Worm (Caenorhabditis elegans) whole organism, L2 larva: Measurements from ENCODE around the gene hosl-1.
"Not testable (repeated sequence)": the region's sequence is repeated elsewhere in the genome, so short reads cannot be mapped to it uniquely, and the experiment has no call there.

Experiments
- C34F6.9 ChIP-seq: fragments of 150-350 bp; optimal IDR thresholded peaks from 2 replicates; lab custom pipeline; 2014; ENCODE audit warnings: missing biosample characterization, missing genetic modification characterization
- F13H6.1 ChIP-seq: sonication (generic microtip); optimal IDR thresholded peaks from 2 replicates; lab custom pipeline; 2016; ENCODE audit warnings: missing genetic modification characterization, missing compliant biosample characterization
- Y55F3AM.14 ChIP-seq: fragments of 200-800 bp; sonication (Bioruptor generic); optimal IDR thresholded peaks from 2 replicates; lab custom pipeline; 2018; ENCODE audit warnings: mild to moderate bottlenecking, missing genetic modification characterization, missing compliant biosample characterization
- ama-1 ChIP-seq: fragments of 150-350 bp; optimal IDR thresholded peaks from 2 replicates; lab custom pipeline; 2018; ENCODE audit warnings: inconsistent platforms
- blmp-1 ChIP-seq: sonication (generic microtip); optimal IDR thresholded peaks from 2 replicates; lab custom pipeline; 2017; ENCODE audit warnings: missing genetic modification characterization, mild to moderate bottlenecking, missing compliant biosample characterization, antibody characterized with exemption, moderate library complexity; ENCODE audit not compliant: insufficient read depth
- ceh-16 ChIP-seq: fragments of 150-350 bp; optimal IDR thresholded peaks from 2 replicates; lab custom pipeline; 2014; ENCODE audit warnings: missing biosample characterization, missing genetic modification characterization
- crh-2 ChIP-seq: sonication (generic microtip); optimal IDR thresholded peaks from 2 replicates; lab custom pipeline; 2017; ENCODE audit warnings: missing biosample characterization, missing genetic modification characterization
- dmd-4 ChIP-seq: sonication (generic microtip); optimal IDR thresholded peaks from 2 replicates; lab custom pipeline; 2017; ENCODE audit warnings: missing biosample characterization, missing genetic modification characterization
- elt-3 ChIP-seq: sonication (generic microtip); optimal IDR thresholded peaks from 2 replicates; lab custom pipeline; 2017; ENCODE audit warnings: missing biosample characterization, missing genetic modification characterization
- fos-1 ChIP-seq: fragments of 150-350 bp; optimal IDR thresholded peaks from 2 replicates; lab custom pipeline; 2014; ENCODE audit warnings: missing biosample characterization, missing genetic modification characterization
- gmeb-1 ChIP-seq: fragments of 150-350 bp; optimal IDR thresholded peaks from 2 replicates; lab custom pipeline; 2014; ENCODE audit warnings: missing biosample characterization, missing genetic modification characterization
- lin-13 ChIP-seq: fragments of 150-350 bp; optimal IDR thresholded peaks from 2 replicates; lab custom pipeline; 2014; ENCODE audit warnings: missing biosample characterization, missing genetic modification reagents, missing genetic modification characterization
- lin-39 ChIP-seq: fragments of 150-350 bp; optimal IDR thresholded peaks from 2 replicates; lab custom pipeline; 2014; ENCODE audit warnings: missing biosample characterization, missing genetic modification reagents, missing genetic modification characterization
- lsy-2 ChIP-seq, 2 experiments: fragments of 150-350 bp in 1 of 2; sonication (generic microtip) in 1 of 2; optimal IDR thresholded peaks; 2 replicates each; lab custom pipeline; 2014 to 2017; ENCODE audit warnings: missing biosample characterization in 2 of 2, missing genetic modification characterization in 2 of 2
- mab-5 ChIP-seq: fragments of 150-350 bp; optimal IDR thresholded peaks from 2 replicates; lab custom pipeline; 2014; ENCODE audit warnings: missing biosample characterization, missing genetic modification characterization
- mbf-1 ChIP-seq: sonication (generic microtip); optimal IDR thresholded peaks from 2 replicates; lab custom pipeline; 2017; ENCODE audit warnings: missing biosample characterization, missing genetic modification characterization
- mdl-1 ChIP-seq, 2 experiments: fragments of 150-350 bp in 1 of 2; sonication (generic microtip) in 1 of 2; optimal IDR thresholded peaks; 2 replicates each; lab custom pipeline; 2017; ENCODE audit warnings: missing biosample characterization in 2 of 2, missing genetic modification characterization in 2 of 2
- nhr-129 ChIP-seq: fragments of 150-350 bp; optimal IDR thresholded peaks from 2 replicates; lab custom pipeline; 2014; ENCODE audit warnings: missing biosample characterization, missing genetic modification characterization
- nhr-21 ChIP-seq: fragments of 150-350 bp; optimal IDR thresholded peaks from 2 replicates; lab custom pipeline; 2014; ENCODE audit warnings: missing biosample characterization, missing genetic modification characterization
- nhr-23 ChIP-seq: fragments of 150-350 bp; optimal IDR thresholded peaks from 2 replicates; lab custom pipeline; 2014; ENCODE audit warnings: missing biosample characterization, missing genetic modification reagents, missing genetic modification characterization
- nhr-237 ChIP-seq: fragments of 150-350 bp; optimal IDR thresholded peaks from 2 replicates; lab custom pipeline; 2014; ENCODE audit warnings: missing biosample characterization, missing genetic modification characterization
- nhr-25 ChIP-seq: fragments of 150-350 bp; sonication (generic microtip); optimal IDR thresholded peaks from 3 replicates; lab custom pipeline; 2014; ENCODE audit warnings: missing biosample characterization, missing genetic modification characterization
- nhr-6 ChIP-seq: fragments of 150-350 bp; optimal IDR thresholded peaks from 2 replicates; lab custom pipeline; 2014; ENCODE audit warnings: missing biosample characterization, missing genetic modification characterization
- sma-3 ChIP-seq: sonication (generic microtip); optimal IDR thresholded peaks from 2 replicates; lab custom pipeline; 2016; ENCODE audit warnings: missing genetic modification reagents, missing genetic modification characterization, missing compliant biosample characterization
- sma-9 ChIP-seq, 2 experiments: fragments of 150-350 bp in 1 of 2; sonication (generic microtip) in 1 of 2; optimal IDR thresholded peaks; 2 replicates each; lab custom pipeline; 2014 to 2016; ENCODE audit warnings: missing genetic modification characterization in 2 of 2, mild to moderate bottlenecking in 1 of 2, missing biosample characterization in 1 of 2, missing compliant biosample characterization in 1 of 2, missing genetic modification reagents in 1 of 2, moderate library complexity in 1 of 2
- snpc-4 ChIP-seq: fragments of 150-350 bp; optimal IDR thresholded peaks from 2 replicates; lab custom pipeline; 2014; ENCODE audit warnings: missing biosample characterization, missing genetic modification characterization
- unc-39 ChIP-seq: fragments of 150-350 bp; optimal IDR thresholded peaks from 2 replicates; lab custom pipeline; 2014; ENCODE audit warnings: missing biosample characterization, missing genetic modification characterization
- unc-55 ChIP-seq: fragments of 150-350 bp; sonication (generic microtip); optimal IDR thresholded peaks from 3 replicates; lab custom pipeline; 2014; ENCODE audit warnings: missing biosample characterization, missing genetic modification reagents, missing genetic modification characterization
- unc-62 ChIP-seq: fragments of 150-350 bp; optimal IDR thresholded peaks from 2 replicates; lab custom pipeline; 2014; ENCODE audit warnings: missing biosample characterization, missing genetic modification reagents, missing genetic modification characterization
- zag-1 ChIP-seq: fragments of 150-350 bp; optimal IDR thresholded peaks from 2 replicates; lab custom pipeline; 2014; ENCODE audit warnings: missing biosample characterization, missing genetic modification characterization
- ztf-11 ChIP-seq: sonication (generic microtip); optimal IDR thresholded peaks from 2 replicates; lab custom pipeline; 2017; ENCODE audit warnings: missing biosample characterization, missing genetic modification characterization
- ztf-4 ChIP-seq: fragments of 150-350 bp; optimal IDR thresholded peaks from 2 replicates; lab custom pipeline; 2014; ENCODE audit warnings: missing biosample characterization, missing genetic modification characterization

Gene hosl-1

ce11 chrX:4604185-4604584 is 32.7 kb upstream of the hosl-1 start:
- TF ChIP-seq unc-55 (GFP tag; lab: Kevin White, UChicago) (no peak), ama-1 (lab: Kevin White, UChicago) (no peak), nhr-25 (tag; lab: Kevin White, UChicago) (no peak), zag-1 (tag; lab: Kevin White, UChicago) (no peak), gmeb-1 (no peak), mbf-1 (tag; lab: Kevin White, UChicago) (no peak)

- TF ChIP-seq blmp-1 (tag; lab: Kevin White, UChicago) = no peak
- TF ChIP-seq lin-39 (tag; lab: Kevin White, UChicago) = no peak
- TF ChIP-seq gmeb-1 = no peak
- no peak for TF ChIP-seq snpc-4
- TF ChIP-seq dmd-4 = no peak
- no peak for TF ChIP-seq sma-9 (GFP tag; optimal IDR thresholded peaks at IDR 0.05; lab: Kevin White, UChicago)
- TF ChIP-seq sma-9 (tag; optimal IDR thresholded peaks at IDR 0.05; lab: Kevin White, UChicago) = no peak
- no peak for TF ChIP-seq fos-1 (tag; lab: Kevin White, UChicago)
These were observed 31.1 kb upstream of the hosl-1 start, which contains the start of gene spat-3 for ce11 chrX:4605828-4606227. spat-3 (minus strand) TSS chrX:4605928.

- TF ChIP-seq Y55F3AM.14 (GFP tag; lab: Kevin White, UChicago) (peak; percentile 96), nhr-21 (tag; lab: Kevin White, UChicago) (peak; percentile 44), nhr-129 (tag; lab: Kevin White, UChicago) (peak; percentile 20), fos-1 (tag; lab: Kevin White, UChicago) (peak; percentile 35), blmp-1 (tag; lab: Kevin White, UChicago) (peak; percentile 78), sma-9 (GFP tag; optimal IDR thresholded peaks at IDR 0.05; lab: Kevin White, UChicago) (peak; percentile 69), mab-5 (tag; lab: Kevin White, UChicago) (peak; percentile 89), unc-55 (GFP tag; lab: Kevin White, UChicago) (peak; percentile 45), nhr-23 (tag; lab: Kevin White, UChicago) (peak; percentile 18), crh-2 (tag; lab: Kevin White, UChicago) (peak; percentile 69), ztf-4 (tag; lab: Kevin White, UChicago) (peak; percentile 3), F13H6.1 (tag; lab: Kevin White, UChicago) (peak; percentile 96), C34F6.9 (tag; lab: Kevin White, UChicago) (peak; percentile 2), ceh-16 (tag; lab: Kevin White, UChicago) (peak; percentile 66), nhr-25 (tag; lab: Kevin White, UChicago) (peak; percentile 58)
- not testable (repeated sequence) for TF ChIP-seq sma-9 (tag; optimal IDR thresholded peaks at IDR 0.05; lab: Kevin White, UChicago)
- TF ChIP-seq, all 48 proteins: peak for 15; not testable (repeated sequence) for 33
These were observed 30.5 kb upstream of the hosl-1 start for ce11 chrX:4606389-4606880.

- TF ChIP-seq ceh-16 (tag; lab: Kevin White, UChicago) (no peak), lsy-2 (tag; optimal IDR thresholded peaks at IDR 0.05; lab: Kevin White, UChicago) (no peak), gmeb-1 (no peak), nhr-25 (tag; lab: Kevin White, UChicago) (no peak), sma-3 (GFP tag; lab: Kevin White, UChicago) (no peak), nhr-23 (tag; lab: Kevin White, UChicago) (no peak), mdl-1 (tag; optimal IDR thresholded peaks at IDR 0.05; lab: Kevin White, UChicago) (no peak), mab-5 (tag; lab: Kevin White, UChicago) (no peak), nhr-6 (tag; lab: Kevin White, UChicago) (no peak), C34F6.9 (tag; lab: Kevin White, UChicago) (no peak)
- TF ChIP-seq, all 48 proteins: peak for 0
These were observed 29.6 kb upstream of the hosl-1 start for ce11 chrX:4607300-4607699.

- no peak for TF ChIP-seq nhr-237
These were observed 27.3 kb upstream of the hosl-1 start for ce11 chrX:4609635-4610034.

ce11 chrX:4615034-4615433 is 21.9 kb upstream of the hosl-1 start:
- no peak for TF ChIP-seq lin-13 (GFP tag; lab: Kevin White, UChicago)

ce11 chrX:4616832-4617231 is 20.1 kb upstream of the hosl-1 start:
- TF ChIP-seq unc-62 (GFP tag; lab: Kevin White, UChicago) = no peak
- no peak for TF ChIP-seq nhr-6 (tag; lab: Kevin White, UChicago)
- TF ChIP-seq lsy-2 (tag; optimal IDR thresholded peaks at IDR 0.05; lab: Kevin White, UChicago) = peak in 1 of 2 experiments; percentile 2
- TF ChIP-seq unc-55 (GFP tag; lab: Kevin White, UChicago) = peak; percentile 51
- no peak for TF ChIP-seq C34F6.9 (tag; lab: Kevin White, UChicago)
- TF ChIP-seq unc-39 (tag; lab: Kevin White, UChicago) = no peak
- no peak for TF ChIP-seq zag-1 (tag; lab: Kevin White, UChicago)
- TF ChIP-seq snpc-4 = no peak
- TF ChIP-seq fos-1 (tag; lab: Kevin White, UChicago) = no peak
- TF ChIP-seq blmp-1 (tag; lab: Kevin White, UChicago) = no peak
- no peak for TF ChIP-seq ztf-11
- no peak for TF ChIP-seq gmeb-1
- TF ChIP-seq mab-5 (tag; lab: Kevin White, UChicago) = no peak
- peak; percentile 42 for TF ChIP-seq nhr-129 (tag; lab: Kevin White, UChicago)
- no peak for TF ChIP-seq elt-3 (tag; lab: Kevin White, UChicago)
- no peak for TF ChIP-seq lin-39 (tag; lab: Kevin White, UChicago)
- TF ChIP-seq, all 48 proteins: peak for 3
